Worm (Caenorhabditis elegans): Measurements from ENCODE around the gene sdn-1.
A peak's percentile ranks its signal among the peaks of the same experiment; 100 is the strongest.

Gene sdn-1

ce11 chrX:10576872-10577271 is 16.3 kb downstream of the sdn-1 start, which contains the start of gene nhx-5:
TSS of gene nhx-5 (plus strand) at chrX:10576953.
- TF ChIP-seq jun-1 (tag; optimal IDR thresholded peaks at IDR 0.05): no peak
- no peak for TF ChIP-seq efl-1 (optimal IDR thresholded peaks at IDR 0.05)
- peak in 1 of 2 experiments; percentile 35 for TF ChIP-seq efl-1 (GFP tag; optimal IDR thresholded peaks at IDR 0.05 in 1 of 2)

- TF ChIP-seq fkh-4 (tag; optimal IDR thresholded peaks at IDR 0.05; ENCODE audit: borderline replicate concordance) (no peak), zip-4 (GFP tag; optimal IDR thresholded peaks at IDR 0.05) (peak; percentile 98), unc-130 (tag; optimal IDR thresholded peaks at IDR 0.05) (no peak), C34B4.2 (tag; optimal IDR thresholded peaks at IDR 0.05) (no peak), lin-35 (GFP tag; optimal IDR thresholded peaks at IDR 0.05) (peak; percentile 36 to 78), unc-62 (GFP tag; optimal IDR thresholded peaks at IDR 0.05) (no peak), aly-2 (tag; optimal IDR thresholded peaks at IDR 0.05) (no peak), nhr-77 (tag; optimal IDR thresholded peaks at IDR 0.05) (peak; percentile 6), nhr-20 (tag; optimal IDR thresholded peaks at IDR 0.05) (peak; percentile 49), blmp-1 (tag; optimal IDR thresholded peaks at IDR 0.05) (peak; percentile 63), mdl-1 (tag; optimal IDR thresholded peaks at IDR 0.05) (peak in 1 of 2 experiments; percentile 12), fos-1 (tag; optimal IDR thresholded peaks at IDR 0.05) (peak; percentile 60), ceh-88 (GFP tag; IDR thresholded peaks at IDR 0.05) (no peak), tbx-2 (tag; optimal IDR thresholded peaks at IDR 0.05) (no peak), snu-23 (GFP tag; optimal IDR thresholded peaks at IDR 0.05) (peak; percentile 69), nhr-85 (tag) (peak; percentile 47), nhr-28 (tag; optimal IDR thresholded peaks at IDR 0.05) (no peak), nhr-90 (tag; optimal IDR thresholded peaks at IDR 0.05; ENCODE audit: poor library complexity) (peak; percentile 36), nhr-12 (tag; optimal IDR thresholded peaks at IDR 0.05) (no peak), isw-1 (GFP tag; IDR thresholded peaks at IDR 0.05) (peak; percentile 21; the same call in 1 of the 2 replicates), fkh-8 (tag; optimal IDR thresholded peaks at IDR 0.05) (peak; percentile 46), nhr-11 (tag; optimal IDR thresholded peaks at IDR 0.05) (no peak), egl-27 (tag; optimal IDR thresholded peaks at IDR 0.05) (no peak), hpl-2 (GFP tag; optimal IDR thresholded peaks at IDR 0.05) (peak; percentile 55), skn-1 (tag; optimal IDR thresholded peaks at IDR 0.05) (peak; percentile 80), dpl-1 (GFP tag; optimal IDR thresholded peaks at IDR 0.05) (peak; percentile 33 to 60 (median 53)), fkh-10 (GFP tag; optimal IDR thresholded peaks at IDR 0.05) (no peak), sox-4 (tag; optimal IDR thresholded peaks at IDR 0.05) (no peak), dsc-1 (tag; optimal IDR thresholded peaks at IDR 0.05) (no peak), zag-1 (tag; optimal IDR thresholded peaks at IDR 0.05) (no peak), aha-1 (tag; optimal IDR thresholded peaks at IDR 0.05) (no peak), elt-2 (tag; optimal IDR thresholded peaks at IDR 0.05) (no peak), rnt-1 (tag; optimal IDR thresholded peaks at IDR 0.05) (no peak), unc-30 (tag; optimal IDR thresholded peaks at IDR 0.05) (no peak), ama-1 (optimal IDR thresholded peaks at IDR 0.05) (no peak), grh-1 (GFP tag; IDR thresholded peaks at IDR 0.05) (no peak), jun-1 (tag; optimal IDR thresholded peaks at IDR 0.05) (peak; percentile 79), lsy-2 (tag; optimal IDR thresholded peaks at IDR 0.05) (peak; percentile 50 to 81), sup-37 (GFP tag; optimal IDR thresholded peaks at IDR 0.05) (no peak), lin-39 (tag; optimal IDR thresholded peaks at IDR 0.05) (no peak), pqm-1 (tag; optimal IDR thresholded peaks at IDR 0.05) (no peak), mep-1 (tag; optimal IDR thresholded peaks at IDR 0.05) (peak; percentile 46), pag-3 (tag; optimal IDR thresholded peaks at IDR 0.05; ENCODE audit: borderline replicate concordance, insufficient read depth) (peak; percentile 16), tlp-1 (tag; optimal IDR thresholded peaks at IDR 0.05) (no peak), C04F5.9 (tag; optimal IDR thresholded peaks at IDR 0.05) (no peak), alr-1 (tag; optimal IDR thresholded peaks at IDR 0.05; ENCODE audit: borderline replicate concordance) (no peak), efl-1 (optimal IDR thresholded peaks at IDR 0.05) (peak in 1 of 2 experiments; percentile 69), efl-1 (GFP tag; optimal IDR thresholded peaks at IDR 0.05 in 1 of 2) (peak; percentile 51 to 91), nhr-71 (tag; optimal IDR thresholded peaks at IDR 0.05) (peak; percentile 73), lin-14 (GFP tag; optimal IDR thresholded peaks at IDR 0.05) (peak; percentile 85), efl-3 (GFP tag; optimal IDR thresholded peaks at IDR 0.05) (no peak)
Observed at ce11 chrX:10576410-10576809, 16.7 kb downstream of the sdn-1 start.

All from whole organism, L1 larva.